Fruit fly (Drosophila melanogaster): ENCODE measurements around the gene Art9.

DNA sequence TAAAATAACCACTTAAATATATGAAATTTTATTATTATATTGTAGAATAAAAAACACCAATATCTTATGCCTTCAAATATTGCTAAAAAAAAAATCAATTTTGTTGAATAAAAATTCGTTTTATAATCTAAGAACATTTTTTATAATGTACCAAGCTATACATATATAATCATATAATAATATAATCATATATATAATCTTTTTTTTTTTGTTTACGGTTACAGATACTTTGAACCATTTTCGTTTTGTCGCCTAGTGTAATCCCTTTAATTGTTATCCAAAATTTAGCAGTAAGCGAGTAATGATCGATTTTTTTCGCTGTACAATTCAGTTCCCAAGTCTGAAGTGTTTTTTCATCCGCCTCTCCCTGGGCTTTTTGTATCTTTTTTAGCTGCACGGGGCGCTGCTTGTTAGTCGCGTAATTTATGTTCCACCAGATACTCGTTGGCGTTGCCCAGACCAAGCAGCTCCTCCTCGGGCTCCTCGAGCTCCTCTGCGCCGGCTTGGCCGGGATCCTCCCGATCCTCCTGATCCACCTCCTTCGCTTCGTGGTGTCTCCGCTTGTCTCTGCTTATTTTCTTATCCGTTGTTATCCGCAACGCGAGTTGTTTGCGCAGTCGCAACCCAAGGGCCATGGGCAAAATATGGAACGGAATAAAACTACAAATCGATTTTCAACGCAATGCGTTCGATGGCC, 3.8 kb downstream of the Art9 start:
- TF ChIP-seq pan (optimal IDR thresholded peaks at IDR 0.05): no peak
- no peak for TF ChIP-seq CG8478 (optimal IDR thresholded peaks at IDR 0.05)
- TF ChIP-seq usp (GFP tag; optimal IDR thresholded peaks at IDR 0.05): no peak
- TF ChIP-seq psq (optimal IDR thresholded peaks at IDR 0.05): no peak
- TF ChIP-seq EcR (GFP tag; optimal IDR thresholded peaks at IDR 0.05): no peak
- TF ChIP-seq Dll (optimal IDR thresholded peaks at IDR 0.05): no peak

All from whole organism.